Worm (Caenorhabditis elegans) whole organism, L1 larva: ENCODE measurements around the gene F43B10.1.

Source experiments
- F16B12.6 ChIP-seq: fragments of 150-350 bp; optimal IDR thresholded peaks from 2 replicates; lab custom pipeline; 2014; ENCODE audit warnings: missing biosample characterization, missing genetic modification characterization
- Y116A8C.19 ChIP-seq: sonication (generic microtip); optimal IDR thresholded peaks from 2 replicates; lab custom pipeline; 2016; ENCODE audit warnings: missing compliant biosample characterization, missing genetic modification characterization, borderline replicate concordance
- aha-1 ChIP-seq: fragments of 150-350 bp; optimal IDR thresholded peaks from 2 replicates; lab custom pipeline; 2014; ENCODE audit warnings: missing biosample characterization, missing genetic modification characterization
- alr-1 ChIP-seq: fragments of 200-800 bp; sonication (Bioruptor generic); optimal IDR thresholded peaks from 2 replicates; lab custom pipeline; 2018; ENCODE audit warnings: borderline replicate concordance, mild to moderate bottlenecking, missing genetic modification characterization, missing compliant biosample characterization
- aly-2 ChIP-seq: fragments of 150-350 bp; optimal IDR thresholded peaks from 2 replicates; lab custom pipeline; 2014; ENCODE audit warnings: missing biosample characterization, missing genetic modification characterization
- blmp-1 ChIP-seq: fragments of 150-350 bp; optimal IDR thresholded peaks from 2 replicates; lab custom pipeline; 2014; ENCODE audit warnings: missing biosample characterization, missing genetic modification characterization
- ceh-82 ChIP-seq, 3 experiments: fragments of 150-350 bp in 1 of 3; sonication (generic microtip) in 2 of 3; optimal IDR thresholded peaks; 2 replicates each; lab custom pipeline; 2014 to 2017; ENCODE audit warnings: missing biosample characterization in 3 of 3, missing genetic modification characterization in 3 of 3
- ceh-90 ChIP-seq: sonication (generic microtip); optimal IDR thresholded peaks from 2 replicates; lab custom pipeline; 2016; ENCODE audit warnings: missing genetic modification characterization, missing compliant biosample characterization
- ces-1 ChIP-seq: fragments of 150-350 bp; optimal IDR thresholded peaks from 2 replicates; lab custom pipeline; 2014; ENCODE audit warnings: missing biosample characterization, missing genetic modification reagents, missing genetic modification characterization
- dsc-1 ChIP-seq: sonication (generic microtip); optimal IDR thresholded peaks from 2 replicates; lab custom pipeline; 2016; ENCODE audit warnings: mild to moderate bottlenecking, missing genetic modification characterization, missing compliant biosample characterization
- efl-1 ChIP-seq, 4 experiments: fragments of 150-350 bp; optimal IDR thresholded peaks in 3 of 4; peaks in 1 of 4; 1 replicate in 1 of 4; 2 replicates in 3 of 4; lab custom pipeline; 2014; ENCODE audit warnings: missing biosample characterization in 2 of 4, missing genetic modification characterization in 2 of 4, missing genetic modification reagents in 2 of 4
- egl-27 ChIP-seq, 2 experiments: fragments of 150-350 bp in 1 of 2; sonication (generic microtip); optimal IDR thresholded peaks; 3 replicates each; lab custom pipeline; 2017 to 2018; ENCODE audit warnings: missing biosample characterization in 2 of 2, missing genetic modification characterization in 2 of 2, missing genetic modification reagents in 2 of 2
- elt-2 ChIP-seq: sonication (generic microtip); optimal IDR thresholded peaks from 2 replicates; lab custom pipeline; 2016; ENCODE audit warnings: missing genetic modification characterization, mild to moderate bottlenecking, inconsistent platforms, missing compliant biosample characterization, missing genetic modification reagents
- ets-5 ChIP-seq: fragments of 200-800 bp; sonication (Bioruptor generic); IDR thresholded peaks from 2 replicates; pipeline ENCODE4 v1.3.6; 2022; ENCODE audit warnings: missing genetic modification characterization, missing compliant biosample characterization
- fkh-10 ChIP-seq: sonication (generic microtip); optimal IDR thresholded peaks from 2 replicates; lab custom pipeline; 2017; ENCODE audit warnings: missing biosample characterization, missing genetic modification reagents, missing genetic modification characterization
- fkh-8 ChIP-seq: sonication (generic microtip); optimal IDR thresholded peaks from 2 replicates; lab custom pipeline; 2016; ENCODE audit warnings: mild to moderate bottlenecking, missing genetic modification characterization, missing compliant biosample characterization
- hlh-4 ChIP-seq: sonication (generic microtip); optimal IDR thresholded peaks from 2 replicates; lab custom pipeline; 2016; ENCODE audit warnings: mild to moderate bottlenecking, missing genetic modification characterization, missing compliant biosample characterization
- irx-1 ChIP-seq: sonication (generic microtip); optimal IDR thresholded peaks from 2 replicates; lab custom pipeline; 2016; ENCODE audit warnings: missing genetic modification characterization, missing compliant biosample characterization
- lin-13 ChIP-seq: fragments of 150-350 bp; optimal IDR thresholded peaks from 2 replicates; lab custom pipeline; 2014; ENCODE audit warnings: missing biosample characterization, missing genetic modification reagents, missing genetic modification characterization
- lir-3 ChIP-seq: sonication (generic microtip); optimal IDR thresholded peaks from 2 replicates; lab custom pipeline; 2016; ENCODE audit warnings: mild to moderate bottlenecking, missing genetic modification characterization, moderate library complexity, missing compliant biosample characterization; ENCODE audit not compliant: poor library complexity
- mab-9 ChIP-seq: fragments of 200-800 bp; sonication (Bioruptor generic); IDR thresholded peaks from 2 replicates; pipeline ENCODE4 v1.3.6; 2022; ENCODE audit warnings: missing genetic modification reagents, missing genetic modification characterization, missing compliant biosample characterization
- nhr-47 ChIP-seq: sonication (generic microtip); optimal IDR thresholded peaks from 2 replicates; lab custom pipeline; 2016; ENCODE audit warnings: mild to moderate bottlenecking, missing genetic modification characterization, moderate library complexity, missing compliant biosample characterization
- nhr-77 ChIP-seq: fragments of 150-350 bp; optimal IDR thresholded peaks from 2 replicates; lab custom pipeline; 2014; ENCODE audit warnings: missing biosample characterization, missing genetic modification characterization
- nhr-85 ChIP-seq: sonication (generic microtip); peaks from one replicate; lab custom pipeline; 2016; ENCODE audit warnings: missing genetic modification characterization, inconsistent platforms, missing compliant biosample characterization
- pag-3 ChIP-seq: sonication (generic microtip); optimal IDR thresholded peaks from 2 replicates; lab custom pipeline; 2017; ENCODE audit warnings: missing genetic modification characterization, mild to moderate bottlenecking, missing compliant biosample characterization, antibody characterized with exemption, borderline replicate concordance; ENCODE audit not compliant: insufficient read depth
- pax-3 ChIP-seq: fragments of 200-800 bp; sonication (Bioruptor generic); optimal IDR thresholded peaks from 2 replicates; lab custom pipeline; 2018; ENCODE audit warnings: mild to moderate bottlenecking, missing genetic modification characterization, moderate library complexity, missing compliant biosample characterization
- pqm-1 ChIP-seq: sonication (generic microtip); optimal IDR thresholded peaks from 3 replicates; lab custom pipeline; 2017; ENCODE audit warnings: missing biosample characterization, missing genetic modification characterization
- rnt-1 ChIP-seq: sonication (generic microtip); optimal IDR thresholded peaks from 2 replicates; lab custom pipeline; 2016; ENCODE audit warnings: mild to moderate bottlenecking, missing genetic modification characterization, moderate library complexity, missing compliant biosample characterization
- skn-1 ChIP-seq: fragments of 150-350 bp; optimal IDR thresholded peaks from 2 replicates; lab custom pipeline; 2014; ENCODE audit warnings: missing biosample characterization, missing genetic modification characterization
- snpc-4 ChIP-seq: fragments of 150-350 bp; optimal IDR thresholded peaks from 2 replicates; lab custom pipeline; 2014; ENCODE audit warnings: missing biosample characterization, missing genetic modification characterization
- sptf-1 ChIP-seq: fragments of 150-350 bp; optimal IDR thresholded peaks from 2 replicates; lab custom pipeline; 2014; ENCODE audit warnings: missing biosample characterization, missing genetic modification characterization
- tbx-2 ChIP-seq: sonication (generic microtip); optimal IDR thresholded peaks from 2 replicates; lab custom pipeline; 2016; ENCODE audit warnings: missing genetic modification characterization, missing compliant biosample characterization
- unc-130 ChIP-seq: fragments of 150-350 bp; optimal IDR thresholded peaks from 2 replicates; lab custom pipeline; 2017; ENCODE audit warnings: missing biosample characterization, missing genetic modification characterization, inconsistent platforms
- unc-62 ChIP-seq: fragments of 150-350 bp; optimal IDR thresholded peaks from 2 replicates; lab custom pipeline; 2014; ENCODE audit warnings: missing biosample characterization, missing genetic modification reagents, missing genetic modification characterization
- vab-15 ChIP-seq: sonication (generic microtip); optimal IDR thresholded peaks from 2 replicates; lab custom pipeline; 2017; ENCODE audit warnings: missing genotype, mild to moderate bottlenecking, missing genetic modification characterization, missing compliant biosample characterization
- xbp-1 ChIP-seq: sonication (generic microtip); optimal IDR thresholded peaks from 2 replicates; lab custom pipeline; 2016; ENCODE audit warnings: missing genetic modification characterization, missing compliant biosample characterization
- ztf-11 ChIP-seq, 2 experiments: sonication (generic microtip); optimal IDR thresholded peaks; 2 replicates each; lab custom pipeline; 2016 to 2017; ENCODE audit warnings: missing genetic modification characterization in 2 of 2, missing biosample characterization in 1 of 2, missing compliant biosample characterization in 1 of 2
- ztf-4 ChIP-seq: fragments of 150-350 bp; optimal IDR thresholded peaks from 2 replicates; lab custom pipeline; 2014; ENCODE audit warnings: missing biosample characterization, missing genetic modification characterization

F43B10.1 gene

DNA sequence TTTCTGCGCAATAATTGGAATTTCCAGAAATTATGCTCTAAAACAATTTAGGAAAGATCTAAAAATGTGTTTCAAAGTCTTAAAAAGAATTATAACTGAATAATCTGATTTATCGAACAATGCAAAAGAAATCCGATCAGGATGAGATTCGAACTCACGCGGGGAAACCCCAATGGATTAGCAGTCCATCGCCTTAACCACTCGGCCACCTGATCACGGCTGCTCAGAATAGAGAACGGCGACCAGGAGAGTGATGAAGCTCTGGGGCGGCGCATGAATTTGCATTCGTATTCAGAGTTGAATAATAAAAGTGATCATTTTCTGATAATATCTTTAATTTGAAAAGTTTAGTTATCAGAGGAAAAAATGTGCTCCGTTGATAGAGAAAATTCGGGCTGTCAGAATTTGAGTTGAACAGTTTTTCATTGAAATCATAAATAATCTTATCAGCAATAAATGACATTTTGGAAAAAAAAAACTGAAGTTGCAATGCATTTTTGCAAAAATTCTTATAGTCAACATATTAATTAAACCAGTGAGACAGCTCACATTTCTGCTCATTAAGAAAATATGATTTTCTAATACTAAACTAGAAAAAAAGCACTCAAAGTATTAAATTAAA is 27.3 kb upstream of the F43B10.1 start:
- TF ChIP-seq unc-62 (GFP tag; lab: Kevin White, UChicago) (no peak), egl-27 (tag; optimal IDR thresholded peaks at IDR 0.05; lab: Kevin White, UChicago) (no peak), ets-5 (GFP tag; lab: Robert Waterston, UW) (no peak), dsc-1 (tag; lab: Kevin White, UChicago) (no peak), ces-1 (GFP tag; lab: Kevin White, UChicago) (no peak), aha-1 (tag; lab: Kevin White, UChicago) (no peak), nhr-77 (tag; lab: Kevin White, UChicago) (no peak), fkh-10 (GFP tag; lab: Kevin White, UChicago) (no peak), lir-3 (tag; lab: Kevin White, UChicago) (no peak), ceh-82 (tag; optimal IDR thresholded peaks at IDR 0.05; lab: Kevin White, UChicago) (no peak), ceh-90 (no peak), F16B12.6 (no peak), efl-1 (optimal IDR thresholded peaks at IDR 0.05; lab: Kevin White, UChicago) (no peak), efl-1 (GFP tag; optimal IDR thresholded peaks at IDR 0.05 in 1 of 2; lab: Kevin White, UChicago) (no peak), alr-1 (tag; lab: Kevin White, UChicago) (no peak), pqm-1 (tag; lab: Kevin White, UChicago) (no peak), vab-15 (tag; lab: Kevin White, UChicago) (no peak), lin-13 (GFP tag; lab: Kevin White, UChicago) (no peak), pag-3 (tag; lab: Kevin White, UChicago) (no peak), nhr-85 (no peak)

DNA sequence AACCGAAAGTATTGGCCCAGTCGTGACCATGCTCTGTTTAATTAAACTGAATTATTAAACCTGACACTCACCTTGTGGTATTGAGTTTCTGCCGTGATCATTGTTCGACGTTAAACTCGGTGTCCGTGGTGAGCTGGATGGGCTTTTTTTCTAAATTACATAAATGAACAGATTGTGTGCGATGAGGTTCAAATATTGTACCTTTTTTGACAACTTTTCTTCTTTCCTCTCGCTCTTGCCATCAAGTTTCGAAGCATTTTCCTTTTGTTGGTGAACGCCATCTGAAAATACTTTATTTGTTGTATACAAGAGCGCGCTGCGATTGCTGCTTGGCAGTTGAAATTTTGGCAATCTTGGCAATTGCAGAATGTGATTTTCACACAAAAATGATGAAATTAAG is 25.3 kb upstream of the F43B10.1 start, which contains the start of gene F22H10.11:
Gene F22H10.11, minus strand, starts transcription at position 101 of the 400 bp plus-strand sequence.
- TF ChIP-seq ztf-4 (no peak), skn-1 (tag; lab: Kevin White, UChicago) (no peak), unc-130 (tag; lab: Kevin White, UChicago) (no peak), fkh-8 (no peak), nhr-47 (tag; lab: Kevin White, UChicago) (no peak), hlh-4 (tag; lab: Kevin White, UChicago) (no peak), snpc-4 (tag; lab: Kevin White, UChicago) (no peak), sptf-1 (tag; lab: Kevin White, UChicago) (no peak), elt-2 (tag; lab: Kevin White, UChicago) (no peak), mab-9 (GFP tag; lab: Robert Waterston, UW) (no peak), fkh-10 (GFP tag; lab: Kevin White, UChicago) (no peak), aly-2 (tag; lab: Kevin White, UChicago) (no peak), pax-3 (tag; lab: Kevin White, UChicago) (no peak), xbp-1 (no peak), irx-1 (tag; lab: Kevin White, UChicago) (no peak), blmp-1 (tag; lab: Kevin White, UChicago) (no peak), rnt-1 (tag; lab: Kevin White, UChicago) (no peak), tbx-2 (tag; lab: Kevin White, UChicago) (no peak), Y116A8C.19 (no peak), ztf-11 (tag; optimal IDR thresholded peaks at IDR 0.05; lab: Kevin White, UChicago) (no peak)

DNA sequence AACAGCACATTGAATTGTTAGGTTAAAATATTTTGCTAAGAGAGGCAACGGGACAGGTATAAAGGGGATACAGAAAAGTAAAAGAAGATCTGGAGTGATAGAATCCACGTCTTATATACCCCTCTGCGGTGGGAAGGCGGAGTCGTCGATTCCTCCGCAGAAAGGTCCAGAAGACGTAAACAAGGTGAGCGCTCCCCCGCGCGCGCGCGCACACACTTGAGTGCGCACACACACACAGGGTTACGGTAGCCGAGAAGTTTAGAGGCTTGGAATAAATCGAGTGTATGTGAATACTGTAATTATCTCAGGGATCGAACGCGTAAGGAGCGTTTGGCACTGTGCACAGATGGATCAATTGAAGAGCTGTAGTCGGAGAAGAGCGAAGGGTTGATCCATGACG is 24.8 kb upstream of the F43B10.1 start:
- TF ChIP-seq aha-1 (tag; lab: Kevin White, UChicago) (no peak), snpc-4 (tag; lab: Kevin White, UChicago) (no peak)
- TF ChIP-seq, all 84 proteins: peak for 0
